Fruit fly (Drosophila melanogaster): ENCODE results near the gene eEF1gamma.
A peak's percentile ranks its signal among the peaks of the same experiment; 100 is the strongest.

eEF1gamma gene

DNA sequence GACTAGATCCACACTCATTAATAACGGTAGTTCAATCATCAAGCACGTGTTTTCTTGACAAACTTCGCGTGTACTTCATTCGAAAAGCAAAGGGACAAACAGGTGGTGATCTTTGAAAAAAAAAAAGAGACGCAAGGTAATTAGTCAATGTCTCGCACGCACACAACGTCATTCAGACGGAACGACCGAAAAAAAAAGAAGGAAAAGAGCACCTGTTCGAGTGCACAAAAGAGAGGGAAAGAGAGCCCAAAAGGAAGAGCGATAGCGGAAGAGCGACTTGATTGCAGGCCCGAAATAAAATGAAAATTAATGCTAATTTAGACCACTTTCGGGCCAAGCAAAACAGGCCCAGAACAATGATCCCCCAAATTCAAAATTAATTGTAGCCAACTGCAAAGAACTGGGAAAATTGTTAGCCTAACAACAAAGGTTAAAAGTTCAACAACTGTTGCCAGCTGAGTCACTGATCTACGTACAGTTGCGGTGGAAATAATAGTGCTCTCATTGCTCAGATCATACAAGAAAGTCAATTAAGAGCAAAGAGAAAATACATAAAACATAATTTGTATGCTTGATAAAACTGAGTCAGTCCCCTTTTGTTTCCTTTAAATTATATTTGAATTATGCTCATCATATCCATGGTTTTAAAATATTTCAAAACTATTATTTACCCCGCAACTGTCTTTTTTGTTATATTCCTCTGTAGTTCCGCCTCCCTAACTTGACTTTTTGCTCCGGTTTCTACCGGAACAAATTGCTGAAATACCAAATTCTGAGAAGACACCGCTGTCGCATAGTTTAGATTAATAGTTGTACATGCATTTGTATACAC is 4.1 kb upstream of the eEF1gamma start (continued):
- TF ChIP-seq Elba2 (GFP tag; optimal IDR thresholded peaks at IDR 0.05) (no peak), CG5245 (GFP tag; optimal IDR thresholded peaks at IDR 0.05) (no peak), fd3F (GFP tag; optimal IDR thresholded peaks at IDR 0.05) (no peak), unc-4 (GFP tag; IDR thresholded peaks at IDR 0.05; ENCODE audit: partially characterized antibody) (no peak), dm (GFP tag; optimal IDR thresholded peaks at IDR 0.05) (no peak), Med (GFP tag) (peak; percentile 63), insv (GFP tag; optimal IDR thresholded peaks at IDR 0.05) (no peak), nmo (GFP tag; optimal IDR thresholded peaks at IDR 0.05) (no peak), ci (GFP tag; IDR thresholded peaks at IDR 0.05) (no peak), Trl (optimal IDR thresholded peaks at IDR 0.05) (peak; percentile 72 to 75), Trl (GFP tag; optimal IDR thresholded peaks at IDR 0.05) (no peak), shn (GFP tag; optimal IDR thresholded peaks at IDR 0.05) (no peak), chinmo (GFP tag; IDR thresholded peaks at IDR 0.05; ENCODE audit: partially characterized antibody) (no peak), phol (tag; optimal IDR thresholded peaks at IDR 0.05) (no peak), psq (GFP tag; optimal IDR thresholded peaks at IDR 0.05) (no peak), CG8388 (GFP tag; optimal IDR thresholded peaks at IDR 0.05) (no peak), CG8944 (GFP tag; optimal IDR thresholded peaks at IDR 0.05) (no peak), D (optimal IDR thresholded peaks at IDR 0.05) (no peak), D (GFP tag; optimal IDR thresholded peaks at IDR 0.05) (no peak), Sox102F (GFP tag; optimal IDR thresholded peaks at IDR 0.05) (peak; percentile 32), bab2 (GFP tag; optimal IDR thresholded peaks at IDR 0.05) (no peak), CG15514 (GFP tag; optimal IDR thresholded peaks at IDR 0.05) (no peak), BtbVII (GFP tag; optimal IDR thresholded peaks at IDR 0.05) (no peak), CG7556 (GFP tag; optimal IDR thresholded peaks at IDR 0.05) (peak; percentile 3), CG10462 (GFP tag; optimal IDR thresholded peaks at IDR 0.05) (no peak), GATAe (GFP tag; conservative IDR thresholded peaks at IDR 0.05) (no peak), schlank (tag; optimal IDR thresholded peaks at IDR 0.05) (no peak), bbx (GFP tag; IDR thresholded peaks at IDR 0.05; ENCODE audit: partially characterized antibody) (no peak), CG1602 (GFP tag; optimal IDR thresholded peaks at IDR 0.05) (no peak), CG11696 (GFP tag; IDR thresholded peaks at IDR 0.05) (peak; percentile 81), CG31388 (GFP tag; optimal IDR thresholded peaks at IDR 0.05) (no peak), dmrt11E (tag; optimal IDR thresholded peaks at IDR 0.05) (peak; percentile 13), CG9932 (GFP tag; IDR thresholded peaks at IDR 0.05) (no peak), lmd (GFP tag; IDR thresholded peaks at IDR 0.05) (no peak; the same call in 1 of the 2 replicates), CG11456 (GFP tag; IDR thresholded peaks at IDR 0.05) (no peak), HHEX (GFP tag; optimal IDR thresholded peaks at IDR 0.05) (no peak), CG6813 (GFP tag; optimal IDR thresholded peaks at IDR 0.05) (no peak), Hand (GFP tag; optimal IDR thresholded peaks at IDR 0.05) (no peak), NC2α (GFP tag; optimal IDR thresholded peaks at IDR 0.05) (no peak), CG2889 (GFP tag; IDR thresholded peaks at IDR 0.05) (no peak), cas (GFP tag; IDR thresholded peaks at IDR 0.05) (no peak), YL-1 (GFP tag; optimal IDR thresholded peaks at IDR 0.05) (no peak), Hr39 (optimal IDR thresholded peaks at IDR 0.05) (no peak), CG13894 (tag; optimal IDR thresholded peaks at IDR 0.05) (no peak), CG1792 (GFP tag; optimal IDR thresholded peaks at IDR 0.05) (no peak), ac (GFP tag; optimal IDR thresholded peaks at IDR 0.05) (peak; percentile 24), Nf-YA (GFP tag; IDR thresholded peaks at IDR 0.05) (no peak), vnd (GFP tag; IDR thresholded peaks at IDR 0.05; ENCODE audit: partially characterized antibody) (no peak), zen (tag; optimal IDR thresholded peaks at IDR 0.05) (peak; percentile 23), CG10274 (GFP tag; optimal IDR thresholded peaks at IDR 0.05) (no peak)

Measured in whole organism, embryonic.